Worm (Caenorhabditis elegans) whole organism, L3 larva: Measurements from ENCODE around the gene eor-1.

Source experiments
- R02D3.7 ChIP-seq: fragments of 150-350 bp; optimal IDR thresholded peaks from 2 replicates; lab custom pipeline; 2014; ENCODE audit warnings: missing biosample characterization, missing genetic modification characterization
- ZK546.5 ChIP-seq: sonication (generic microtip); optimal IDR thresholded peaks from 2 replicates; lab custom pipeline; 2017; ENCODE audit warnings: missing biosample characterization, missing genetic modification characterization
- aly-2 ChIP-seq: fragments of 150-350 bp; optimal IDR thresholded peaks from 2 replicates; lab custom pipeline; 2014; ENCODE audit warnings: missing biosample characterization, missing genetic modification characterization
- ama-1 ChIP-seq: fragments of 150-350 bp; optimal IDR thresholded peaks from 2 replicates; lab custom pipeline; 2018
- ceh-16 ChIP-seq: sonication (generic microtip); optimal IDR thresholded peaks from 2 replicates; lab custom pipeline; 2017; ENCODE audit warnings: missing biosample characterization, missing genetic modification characterization
- ceh-28 ChIP-seq: fragments of 150-350 bp; optimal IDR thresholded peaks from 2 replicates; lab custom pipeline; 2014; ENCODE audit warnings: missing biosample characterization, missing genetic modification reagents, missing genetic modification characterization
- ceh-82 ChIP-seq: fragments of 150-350 bp; optimal IDR thresholded peaks from 2 replicates; lab custom pipeline; 2014; ENCODE audit warnings: missing biosample characterization, missing genetic modification characterization
- ceh-9 ChIP-seq: sonication (generic microtip); optimal IDR thresholded peaks from 2 replicates; lab custom pipeline; 2018; ENCODE audit warnings: missing biosample characterization, missing genetic modification characterization
- daf-12 ChIP-seq: fragments of 150-350 bp; optimal IDR thresholded peaks from 2 replicates; lab custom pipeline; 2014; ENCODE audit warnings: missing biosample characterization, missing genetic modification reagents, missing genetic modification characterization
- egl-27 ChIP-seq: sonication (generic microtip); optimal IDR thresholded peaks from 4 replicates; lab custom pipeline; 2017; ENCODE audit warnings: missing biosample characterization, missing genetic modification reagents, missing genetic modification characterization
- egl-5 ChIP-seq: fragments of 150-350 bp; optimal IDR thresholded peaks from 2 replicates; lab custom pipeline; 2017; ENCODE audit warnings: missing biosample characterization, missing genetic modification reagents, missing genetic modification characterization, inconsistent platforms
- elt-1 ChIP-seq: fragments of 150-350 bp; optimal IDR thresholded peaks from 2 replicates; lab custom pipeline; 2014; ENCODE audit warnings: missing biosample characterization, missing genetic modification characterization
- elt-2 ChIP-seq: sonication (generic microtip); optimal IDR thresholded peaks from 2 replicates; lab custom pipeline; 2016; ENCODE audit warnings: missing genetic modification reagents, mild to moderate bottlenecking, missing genetic modification characterization, missing compliant biosample characterization
- elt-3 ChIP-seq, 3 experiments: fragments of 150-350 bp in 1 of 3; sonication (generic microtip) in 2 of 3; optimal IDR thresholded peaks; 2 replicates in 2 of 3; 4 replicates in 1 of 3; lab custom pipeline; 2014 to 2017; ENCODE audit warnings: missing biosample characterization in 3 of 3, missing genetic modification characterization in 3 of 3
- eor-1 ChIP-seq, 2 experiments: fragments of 150-350 bp; optimal IDR thresholded peaks; 2 replicates each; lab custom pipeline; 2014 to 2018; ENCODE audit warnings: missing biosample characterization in 2 of 2, missing genetic modification characterization in 2 of 2
- fkh-10 ChIP-seq: sonication (generic microtip); optimal IDR thresholded peaks from 2 replicates; lab custom pipeline; 2017; ENCODE audit warnings: missing biosample characterization, missing genetic modification reagents, missing genetic modification characterization
- fkh-2 ChIP-seq: fragments of 150-350 bp; optimal IDR thresholded peaks from 2 replicates; lab custom pipeline; 2014; ENCODE audit warnings: missing biosample characterization, missing genetic modification reagents, missing genetic modification characterization
- fos-1 ChIP-seq: fragments of 150-350 bp; optimal IDR thresholded peaks from 2 replicates; lab custom pipeline; 2014; ENCODE audit warnings: missing biosample characterization, missing genetic modification characterization
- hmg-11 ChIP-seq: sonication (generic microtip); optimal IDR thresholded peaks from 2 replicates; lab custom pipeline; 2016; ENCODE audit warnings: missing genetic modification characterization, missing compliant biosample characterization
- jun-1 ChIP-seq: fragments of 150-350 bp; optimal IDR thresholded peaks from 2 replicates; lab custom pipeline; 2014; ENCODE audit warnings: missing biosample characterization, missing genetic modification reagents, missing genetic modification characterization
- lin-15B ChIP-seq: fragments of 150-350 bp; optimal IDR thresholded peaks from 2 replicates; lab custom pipeline; 2014; ENCODE audit warnings: missing biosample characterization, missing genetic modification characterization
- lin-39 ChIP-seq: fragments of 150-350 bp; optimal IDR thresholded peaks from 2 replicates; lab custom pipeline; 2018; ENCODE audit warnings: missing biosample characterization, missing genetic modification reagents, missing genetic modification characterization
- lsy-12 ChIP-seq: sonication (generic microtip); optimal IDR thresholded peaks from 2 replicates; lab custom pipeline; 2016; ENCODE audit warnings: mild to moderate bottlenecking, missing genetic modification characterization, missing compliant biosample characterization
- mdl-1 ChIP-seq: fragments of 150-350 bp; optimal IDR thresholded peaks from 2 replicates; lab custom pipeline; 2014; ENCODE audit warnings: missing biosample characterization, missing genetic modification characterization
- mml-1 ChIP-seq: fragments of 150-350 bp; sonication (generic microtip); optimal IDR thresholded peaks from 3 replicates; lab custom pipeline; 2014; ENCODE audit warnings: missing biosample characterization, missing genetic modification characterization
- nfya-1 ChIP-seq: sonication (generic microtip); optimal IDR thresholded peaks from 2 replicates; lab custom pipeline; 2017; ENCODE audit warnings: missing genetic modification characterization, mild to moderate bottlenecking, missing compliant biosample characterization, antibody characterized with exemption, moderate library complexity; ENCODE audit not compliant: insufficient read depth
- nhr-11 ChIP-seq: fragments of 150-350 bp; optimal IDR thresholded peaks from 2 replicates; lab custom pipeline; 2014; ENCODE audit warnings: missing biosample characterization, missing genetic modification characterization
- nhr-12 ChIP-seq: fragments of 150-350 bp; optimal IDR thresholded peaks from 2 replicates; lab custom pipeline; 2014; ENCODE audit warnings: missing biosample characterization, missing genetic modification characterization
- nhr-23 ChIP-seq: fragments of 150-350 bp; optimal IDR thresholded peaks from 2 replicates; lab custom pipeline; 2014; ENCODE audit warnings: missing biosample characterization, missing genetic modification reagents, missing genetic modification characterization
- nhr-237 ChIP-seq: fragments of 150-350 bp; optimal IDR thresholded peaks from 2 replicates; lab custom pipeline; 2014; ENCODE audit warnings: missing biosample characterization, missing genetic modification characterization
- nhr-25 ChIP-seq: sonication (generic microtip); optimal IDR thresholded peaks from 2 replicates; lab custom pipeline; 2017; ENCODE audit warnings: missing biosample characterization, missing genetic modification characterization
- nhr-28 ChIP-seq: fragments of 150-350 bp; optimal IDR thresholded peaks from 2 replicates; lab custom pipeline; 2014; ENCODE audit warnings: missing biosample characterization, missing genetic modification characterization
- nhr-43 ChIP-seq: sonication (generic microtip); optimal IDR thresholded peaks from 2 replicates; lab custom pipeline; 2016; ENCODE audit warnings: mild to moderate bottlenecking, missing genetic modification characterization, missing compliant biosample characterization; ENCODE audit not compliant: poor library complexity, severe bottlenecking
- nhr-67 ChIP-seq: fragments of 150-350 bp; optimal IDR thresholded peaks from 2 replicates; lab custom pipeline; 2014; ENCODE audit warnings: missing biosample characterization, missing genetic modification characterization
- nhr-76 ChIP-seq: fragments of 150-350 bp; sonication (generic microtip); optimal IDR thresholded peaks from 5 replicates; lab custom pipeline; 2014; ENCODE audit warnings: missing biosample characterization, missing genetic modification characterization
- nhr-77 ChIP-seq: fragments of 150-350 bp; optimal IDR thresholded peaks from 2 replicates; lab custom pipeline; 2014; ENCODE audit warnings: missing biosample characterization, missing genetic modification characterization
- pha-4 ChIP-seq: fragments of 150-350 bp; optimal IDR thresholded peaks from 2 replicates; lab custom pipeline; 2014; ENCODE audit warnings: missing biosample characterization, missing genetic modification reagents, missing genetic modification characterization
- pqm-1 ChIP-seq: fragments of 150-350 bp; optimal IDR thresholded peaks from 2 replicates; lab custom pipeline; 2017; ENCODE audit warnings: missing biosample characterization, missing genetic modification characterization, inconsistent platforms
- sea-2 ChIP-seq: fragments of 150-350 bp; sonication (generic microtip); optimal IDR thresholded peaks from 4 replicates; lab custom pipeline; 2014; ENCODE audit warnings: missing biosample characterization, missing genetic modification reagents, missing genetic modification characterization
- skn-1 ChIP-seq: fragments of 150-350 bp; optimal IDR thresholded peaks from 2 replicates; lab custom pipeline; 2014; ENCODE audit warnings: missing biosample characterization, missing genetic modification characterization
- snpc-4 ChIP-seq: fragments of 150-350 bp; optimal IDR thresholded peaks from 2 replicates; lab custom pipeline; 2014; ENCODE audit warnings: missing biosample characterization, missing genetic modification characterization
- tbx-2 ChIP-seq: sonication (generic microtip); optimal IDR thresholded peaks from 2 replicates; lab custom pipeline; 2016; ENCODE audit warnings: mild to moderate bottlenecking, missing genetic modification characterization, missing compliant biosample characterization
- unc-39 ChIP-seq: sonication (generic microtip); optimal IDR thresholded peaks from 4 replicates; lab custom pipeline; 2017; ENCODE audit warnings: missing biosample characterization, missing genetic modification characterization
- unc-62 ChIP-seq: fragments of 150-350 bp; sonication (generic microtip); optimal IDR thresholded peaks from 4 replicates; lab custom pipeline; 2014; ENCODE audit warnings: missing biosample characterization, missing genetic modification reagents, missing genetic modification characterization
- zag-1 ChIP-seq: fragments of 150-350 bp; optimal IDR thresholded peaks from 2 replicates; lab custom pipeline; 2014; ENCODE audit warnings: missing biosample characterization, missing genetic modification characterization
- ztf-11 ChIP-seq: fragments of 150-350 bp; optimal IDR thresholded peaks from 2 replicates; lab custom pipeline; 2014; ENCODE audit warnings: missing biosample characterization, missing genetic modification characterization
- ztf-4 ChIP-seq: fragments of 150-350 bp; optimal IDR thresholded peaks from 2 replicates; lab custom pipeline; 2014; ENCODE audit warnings: missing biosample characterization, missing genetic modification characterization

The eor-1 gene

DNA sequence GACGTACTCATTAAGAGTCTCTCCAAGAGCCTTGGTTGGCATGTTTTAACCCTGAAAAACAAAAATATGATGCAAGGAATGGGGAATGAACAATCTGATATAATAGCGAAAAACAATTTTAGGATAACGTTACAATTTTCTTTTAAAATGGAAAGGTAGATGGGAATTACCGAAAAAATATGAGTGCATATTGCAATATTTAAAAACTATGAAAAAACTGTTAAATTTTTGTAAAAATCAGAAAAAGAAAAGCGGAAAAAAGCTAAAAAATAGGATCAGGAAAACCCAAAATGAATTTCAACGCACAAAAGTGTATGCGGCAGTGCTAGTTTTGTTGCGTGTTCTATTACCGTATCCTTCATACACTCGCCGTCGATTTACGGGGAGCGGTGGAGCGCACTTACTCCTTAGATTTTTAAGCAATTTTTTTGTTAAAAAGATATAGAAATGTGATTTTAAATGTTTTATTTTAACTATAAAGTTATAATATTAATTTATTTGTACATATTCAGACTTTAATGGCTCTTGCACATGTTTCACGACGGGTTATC lies 49.2 kb downstream of the eor-1 start, which contains the start of the genes rpl-20 and Y17G9B.5 (continued):
- TF ChIP-seq fkh-2 (peak; percentile 83), lin-39 (tag; lab: Kevin White, UChicago) (peak; percentile 99), ama-1 (lab: Kevin White, UChicago) (peak; percentile 91)

DNA sequence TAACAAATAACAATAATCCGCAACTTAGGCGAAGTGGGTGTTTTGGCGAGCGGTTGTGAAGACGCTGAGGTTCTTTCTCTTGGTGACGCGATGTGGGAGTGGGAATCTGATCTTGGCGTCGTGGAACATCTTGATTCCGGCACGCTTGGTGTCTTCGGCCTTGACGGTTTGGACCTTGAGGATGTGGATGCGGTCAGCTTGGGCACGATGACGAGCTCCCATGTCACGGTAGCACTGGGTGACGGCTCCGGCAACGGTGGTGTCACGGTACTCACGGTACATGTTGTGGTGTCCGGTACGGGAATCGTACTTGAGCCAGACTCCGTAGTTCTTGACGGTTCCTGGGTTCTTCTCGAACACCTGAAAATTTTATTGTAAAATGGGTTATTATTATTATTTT lies 49.8 kb downstream of the eor-1 start:
- TF ChIP-seq fkh-10 (GFP tag; lab: Kevin White, UChicago) (no peak), nhr-67 (tag; lab: Kevin White, UChicago) (no peak), snpc-4 (tag; lab: Kevin White, UChicago) (no peak), sea-2 (GFP tag; lab: Kevin White, UChicago) (no peak), elt-2 (tag; lab: Kevin White, UChicago) (no peak), mdl-1 (tag; lab: Kevin White, UChicago) (no peak)

DNA sequence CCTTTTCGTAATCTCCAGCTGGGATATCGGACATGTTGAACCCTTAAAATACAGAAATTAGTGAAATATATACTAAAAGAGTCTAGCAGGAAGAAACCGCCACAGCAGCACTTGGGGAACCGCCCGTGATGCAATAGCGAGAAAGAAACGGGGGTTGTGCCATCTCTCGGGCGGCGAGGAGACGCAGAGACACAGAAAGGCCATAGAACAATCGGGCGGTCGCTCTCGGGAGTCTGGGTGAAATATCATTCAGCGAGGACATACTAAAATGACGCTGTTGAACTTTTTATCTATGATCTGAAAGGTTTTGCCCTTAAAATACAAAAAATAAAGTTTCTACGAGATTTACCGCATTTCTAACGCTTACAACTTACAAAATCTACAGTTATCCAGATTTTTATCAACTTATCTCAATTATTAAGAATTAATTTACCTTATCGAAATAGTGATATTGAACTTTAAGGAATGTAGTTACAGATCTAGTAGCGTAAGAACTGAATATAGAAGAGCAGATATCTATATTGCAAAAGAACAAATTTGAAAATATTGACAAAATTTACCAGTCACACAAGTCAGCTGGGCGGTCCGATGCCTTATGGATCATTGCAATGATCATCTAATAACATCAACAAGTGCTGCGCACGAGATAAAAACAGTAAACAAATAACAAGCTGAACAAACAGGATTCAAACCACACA lies 50.4 kb downstream of the eor-1 start, which contains the start of gene cyc-2.1:
Gene cyc-2.1 (minus strand): TSS at position 605 of the 698 bp plus-strand sequence.
- no peak for TF ChIP-seq fkh-2
- TF ChIP-seq ceh-9 = no peak
- peak; percentile 66 for TF ChIP-seq nfya-1 (tag; lab: Kevin White, UChicago)
- peak; percentile 82 for TF ChIP-seq hmg-11 (tag; lab: Kevin White, UChicago)
- TF ChIP-seq ZK546.5 (tag; lab: Kevin White, UChicago) = no peak
- peak; percentile 69 for TF ChIP-seq aly-2
- TF ChIP-seq nhr-67 (tag; lab: Kevin White, UChicago) = no peak
- peak; percentile 73 for TF ChIP-seq elt-2 (tag; lab: Kevin White, UChicago)
- TF ChIP-seq ceh-28 = peak; percentile 47
- no peak for TF ChIP-seq elt-3 (tag; optimal IDR thresholded peaks at IDR 0.05; lab: Kevin White, UChicago)
- peak; percentile 61 for TF ChIP-seq nhr-77
- TF ChIP-seq egl-5 (tag; lab: Kevin White, UChicago) = no peak
- TF ChIP-seq mdl-1 (tag; lab: Kevin White, UChicago) = no peak
- peak; percentile 84 for TF ChIP-seq ama-1 (lab: Kevin White, UChicago)
- TF ChIP-seq snpc-4 (tag; lab: Kevin White, UChicago) = no peak
- no peak for TF ChIP-seq zag-1
- no peak for TF ChIP-seq sea-2 (GFP tag; lab: Kevin White, UChicago)
- TF ChIP-seq pha-4 (tag; lab: Kevin White, UChicago) = peak; percentile 54
- peak; percentile 4 for TF ChIP-seq lin-39 (tag; lab: Kevin White, UChicago)
- no peak for TF ChIP-seq ztf-4
- peak; percentile 10 for TF ChIP-seq jun-1 (tag; lab: Kevin White, UChicago)
- peak; percentile 67 for TF ChIP-seq R02D3.7 (tag; lab: Kevin White, UChicago)
- peak; percentile 83 for TF ChIP-seq lin-15B
- peak; percentile 18 for TF ChIP-seq skn-1 (tag; lab: Kevin White, UChicago)
- no peak for TF ChIP-seq ztf-11 (tag; lab: Kevin White, UChicago)
- peak; percentile 68 for TF ChIP-seq lsy-12
- no peak for TF ChIP-seq nhr-11
- no peak for TF ChIP-seq nhr-12
- no peak for TF ChIP-seq nhr-76
- no peak for TF ChIP-seq unc-39 (tag; lab: Kevin White, UChicago)
- no peak for TF ChIP-seq egl-27
- no peak for TF ChIP-seq unc-62 (GFP tag; lab: Kevin White, UChicago)
- TF ChIP-seq nhr-28 (tag; lab: Kevin White, UChicago) = no peak
- no peak for TF ChIP-seq eor-1 (tag; optimal IDR thresholded peaks at IDR 0.05; lab: Kevin White, UChicago)
- no peak for TF ChIP-seq ceh-16 (tag; lab: Kevin White, UChicago)
- no peak for TF ChIP-seq fkh-10 (GFP tag; lab: Kevin White, UChicago)
- TF ChIP-seq mml-1 (tag; lab: Kevin White, UChicago) = no peak
- peak; percentile 70 for TF ChIP-seq pqm-1 (tag; lab: Kevin White, UChicago)
- peak; percentile 47 for TF ChIP-seq fos-1 (tag; lab: Kevin White, UChicago)
- TF ChIP-seq daf-12 = no peak
- TF ChIP-seq elt-1 (tag; lab: Kevin White, UChicago) = no peak
- TF ChIP-seq nhr-43 = no peak
- TF ChIP-seq tbx-2 = no peak
- TF ChIP-seq nhr-23 (tag; lab: Kevin White, UChicago) = peak; percentile 38
- TF ChIP-seq nhr-237 (tag; lab: Kevin White, UChicago) = no peak
- peak; percentile 62 for TF ChIP-seq nhr-25 (tag; lab: Kevin White, UChicago)
- TF ChIP-seq ceh-82 (tag; lab: Kevin White, UChicago) = no peak
